Worm (Caenorhabditis elegans): ENCODE data around the gene lgx-1.

- TF ChIP-seq lin-15B (tag; optimal IDR thresholded peaks at IDR 0.05), result no peak
- no peak for TF ChIP-seq nhr-77 (tag; optimal IDR thresholded peaks at IDR 0.05)
- no peak for TF ChIP-seq snpc-1.2 (GFP tag; IDR thresholded peaks at IDR 0.05)
- no peak for TF ChIP-seq pha-4 (GFP tag; IDR thresholded peaks at IDR 0.05)
- TF ChIP-seq pha-4 (tag; optimal IDR thresholded peaks at IDR 0.05), result no peak
- no peak for TF ChIP-seq F44E2.7 (GFP tag; IDR thresholded peaks at IDR 0.05)
- no peak for TF ChIP-seq nhr-237 (tag; optimal IDR thresholded peaks at IDR 0.05)
- TF ChIP-seq duxl-1 (tag; optimal IDR thresholded peaks at IDR 0.05; ENCODE audit: poor library complexity), result no peak
- TF ChIP-seq ztf-7 (tag; optimal IDR thresholded peaks at IDR 0.05), result no peak
- no peak for TF ChIP-seq aly-2 (tag; optimal IDR thresholded peaks at IDR 0.05)
- no peak for TF ChIP-seq ama-1 (optimal IDR thresholded peaks at IDR 0.05)
- TF ChIP-seq nhr-28 (tag; optimal IDR thresholded peaks at IDR 0.05), result no peak
- no peak for TF ChIP-seq daf-19 (GFP tag; conservative IDR thresholded peaks at IDR 0.05)
These were observed 33.2 kb downstream of the lgx-1 start, which contains the start of gene T23F2.2 for ce11 chrX:5505148-5505547.
